Worm (Caenorhabditis elegans) whole organism, mixed stage, embryonic: Measurements from ENCODE around the gene tbb-2.

Source experiments
- M03D4.4 ChIP-seq: sonication (generic microtip); optimal IDR thresholded peaks from 2 replicates; lab custom pipeline; 2017; ENCODE audit warnings: mild to moderate bottlenecking, missing genetic modification characterization, missing compliant biosample characterization
- bed-3 ChIP-seq: fragments of 200-800 bp; sonication (Bioruptor generic); optimal IDR thresholded peaks from 3 replicates; lab custom pipeline; 2018; ENCODE audit warnings: mild to moderate bottlenecking, missing genetic modification characterization, moderate library complexity, missing compliant biosample characterization
- blmp-1 ChIP-seq: fragments of 150-350 bp; optimal IDR thresholded peaks from 2 replicates; lab custom pipeline; 2014; ENCODE audit warnings: missing biosample characterization, missing genetic modification characterization
- ceh-43 ChIP-seq: fragments of 200-800 bp; sonication (Bioruptor generic); optimal IDR thresholded peaks from 2 replicates; lab custom pipeline; 2018; ENCODE audit warnings: mild to moderate bottlenecking, missing genetic modification characterization, moderate library complexity, missing compliant biosample characterization
- ceh-83 ChIP-seq: fragments of 200-800 bp; sonication (Bioruptor generic); optimal IDR thresholded peaks from 2 replicates; lab custom pipeline; 2018; ENCODE audit warnings: mild to moderate bottlenecking, missing genetic modification characterization, missing compliant biosample characterization
- ces-1 ChIP-seq: fragments of 150-350 bp; optimal IDR thresholded peaks from 2 replicates; lab custom pipeline; 2014; ENCODE audit warnings: missing biosample characterization, missing genetic modification reagents, missing genetic modification characterization
- cnd-1 ChIP-seq: fragments of 200-800 bp; sonication (Bioruptor generic); optimal IDR thresholded peaks from 2 replicates; lab custom pipeline; 2018; ENCODE audit warnings: mild to moderate bottlenecking, missing genetic modification characterization, missing compliant biosample characterization
- drap-1 ChIP-seq: fragments of 200-800 bp; sonication (Bioruptor generic); optimal IDR thresholded peaks from 3 replicates; lab custom pipeline; 2018; ENCODE audit warnings: mild to moderate bottlenecking, missing genetic modification characterization, missing compliant biosample characterization
- elt-1 ChIP-seq: sonication (generic microtip); optimal IDR thresholded peaks from 2 replicates; lab custom pipeline; 2017; ENCODE audit warnings: missing genetic modification characterization, mild to moderate bottlenecking, missing compliant biosample characterization, antibody characterized with exemption, moderate library complexity, borderline replicate concordance; ENCODE audit not compliant: insufficient read depth
- elt-3 ChIP-seq: fragments of 150-350 bp; optimal IDR thresholded peaks from 2 replicates; lab custom pipeline; 2014; ENCODE audit warnings: missing biosample characterization, missing genetic modification characterization
- flh-1 ChIP-seq: fragments of 200-800 bp; sonication (Bioruptor generic); optimal IDR thresholded peaks from 2 replicates; lab custom pipeline; 2018; ENCODE audit warnings: mild to moderate bottlenecking, missing genetic modification characterization, moderate library complexity, missing compliant biosample characterization
- hlh-1 ChIP-seq: fragments of 150-350 bp; optimal IDR thresholded peaks from 2 replicates; lab custom pipeline; 2014; ENCODE audit warnings: missing biosample characterization, missing genetic modification reagents, missing genetic modification characterization
- lin-13 ChIP-seq: fragments of 150-350 bp; optimal IDR thresholded peaks from 2 replicates; lab custom pipeline; 2014; ENCODE audit warnings: missing biosample characterization, missing genetic modification characterization
- lin-32 ChIP-seq: fragments of 200-800 bp; sonication (Bioruptor generic); optimal IDR thresholded peaks from 2 replicates; lab custom pipeline; 2018; ENCODE audit warnings: mild to moderate bottlenecking, missing genetic modification characterization, missing compliant biosample characterization
- lsy-2 ChIP-seq: fragments of 150-350 bp; optimal IDR thresholded peaks from 2 replicates; lab custom pipeline; 2014; ENCODE audit warnings: missing biosample characterization, missing genetic modification characterization
- mab-5 ChIP-seq: fragments of 150-350 bp; optimal IDR thresholded peaks from 2 replicates; lab custom pipeline; 2014; ENCODE audit warnings: missing biosample characterization, missing genetic modification characterization
- mls-2 ChIP-seq: sonication (generic microtip); optimal IDR thresholded peaks from 2 replicates; lab custom pipeline; 2016; ENCODE audit warnings: mild to moderate bottlenecking, missing genetic modification characterization, moderate library complexity, missing compliant biosample characterization
- nhr-2 ChIP-seq: fragments of 150-350 bp; optimal IDR thresholded peaks from 2 replicates; lab custom pipeline; 2014; ENCODE audit warnings: missing biosample characterization, missing genetic modification characterization
- nhr-237 ChIP-seq: fragments of 150-350 bp; optimal IDR thresholded peaks from 2 replicates; lab custom pipeline; 2014; ENCODE audit warnings: missing biosample characterization, missing genetic modification characterization
- nhr-28 ChIP-seq: fragments of 150-350 bp; optimal IDR thresholded peaks from 2 replicates; lab custom pipeline; 2014; ENCODE audit warnings: missing biosample characterization, missing genetic modification characterization
- nhr-76 ChIP-seq: sonication (generic microtip); optimal IDR thresholded peaks from 2 replicates; lab custom pipeline; 2017; ENCODE audit warnings: missing biosample characterization, missing genetic modification characterization
- pha-4 ChIP-seq: fragments of 150-350 bp; optimal IDR thresholded peaks from 2 replicates; lab custom pipeline; 2018; ENCODE audit warnings: missing biosample characterization, missing genetic modification reagents, missing genetic modification characterization
- sem-2 ChIP-seq: fragments of 200-800 bp; sonication (Bioruptor generic); optimal IDR thresholded peaks from 2 replicates; lab custom pipeline; 2018; ENCODE audit warnings: mild to moderate bottlenecking, missing genetic modification characterization, missing compliant biosample characterization
- snpc-4 ChIP-seq: fragments of 150-350 bp; optimal IDR thresholded peaks from 2 replicates; lab custom pipeline; 2014; ENCODE audit warnings: missing biosample characterization, missing genetic modification characterization
- sptf-1 ChIP-seq: sonication (generic microtip); optimal IDR thresholded peaks from 2 replicates; lab custom pipeline; 2017; ENCODE audit warnings: mild to moderate bottlenecking, missing genetic modification characterization, moderate library complexity, missing compliant biosample characterization
- tbx-8 ChIP-seq: fragments of 200-800 bp; sonication (Bioruptor generic); optimal IDR thresholded peaks from 2 replicates; lab custom pipeline; 2018; ENCODE audit warnings: mild to moderate bottlenecking, missing genetic modification characterization, moderate library complexity, missing compliant biosample characterization
- unc-120 ChIP-seq: sonication (generic microtip); optimal IDR thresholded peaks from 2 replicates; lab custom pipeline; 2017; ENCODE audit warnings: missing genetic modification characterization, missing compliant biosample characterization; ENCODE audit not compliant: poor library complexity, severe bottlenecking
- unc-39 ChIP-seq: fragments of 150-350 bp; optimal IDR thresholded peaks from 2 replicates; lab custom pipeline; 2014; ENCODE audit warnings: missing biosample characterization, missing genetic modification characterization
- zip-8 ChIP-seq: fragments of 150-350 bp; optimal IDR thresholded peaks from 2 replicates; lab custom pipeline; 2014; ENCODE audit warnings: missing biosample characterization, missing genetic modification characterization
- ztf-11 ChIP-seq: fragments of 150-350 bp; optimal IDR thresholded peaks from 2 replicates; lab custom pipeline; 2014; ENCODE audit warnings: missing biosample characterization, missing genetic modification characterization

The tbb-2 gene

ce11 chrIII:3987759-3988158, 29.7 kb downstream of the tbb-2 start, which contains the start of gene C36E8.6:
C36E8.6 (plus strand) TSS chrIII:3988059.
- TF ChIP-seq unc-120 (no peak), nhr-2 (tag; lab: Kevin White, UChicago) (no peak), nhr-237 (tag; lab: Kevin White, UChicago) (no peak), cnd-1 (tag; lab: Kevin White, UChicago) (no peak), ces-1 (GFP tag; lab: Kevin White, UChicago) (no peak), zip-8 (tag; lab: Kevin White, UChicago) (no peak), flh-1 (GFP tag; lab: Kevin White, UChicago) (no peak), elt-3 (tag; lab: Kevin White, UChicago) (no peak), hlh-1 (no peak), mls-2 (tag; lab: Kevin White, UChicago) (no peak), snpc-4 (no peak), lin-13 (tag; lab: Kevin White, UChicago) (no peak), elt-1 (no peak), blmp-1 (tag; lab: Kevin White, UChicago) (no peak), sem-2 (GFP tag; lab: Kevin White, UChicago) (no peak), ceh-43 (GFP tag; lab: Kevin White, UChicago) (no peak), ztf-11 (no peak), M03D4.4 (tag; lab: Kevin White, UChicago) (no peak), sptf-1 (tag; lab: Kevin White, UChicago) (no peak), unc-39 (no peak)

ce11 chrIII:3986368-3986767, 31.1 kb downstream of the tbb-2 start, which contains the start of gene Y1A5A.1:
Y1A5A.1 (minus strand) TSS chrIII:3986661.
- TF ChIP-seq tbx-8 (GFP tag; lab: Kevin White, UChicago) (no peak), nhr-28 (tag; lab: Kevin White, UChicago) (no peak), lsy-2 (tag; lab: Kevin White, UChicago) (no peak), sem-2 (GFP tag; lab: Kevin White, UChicago) (no peak), bed-3 (GFP tag; lab: Kevin White, UChicago) (no peak), zip-8 (tag; lab: Kevin White, UChicago) (no peak), ceh-83 (GFP tag; lab: Kevin White, UChicago) (no peak), sptf-1 (tag; lab: Kevin White, UChicago) (no peak), ztf-11 (no peak), drap-1 (GFP tag; lab: Kevin White, UChicago) (no peak), mab-5 (tag; lab: Kevin White, UChicago) (no peak), nhr-76 (tag; lab: Kevin White, UChicago) (no peak)

- no peak for TF ChIP-seq cnd-1 (tag; lab: Kevin White, UChicago)
- TF ChIP-seq mls-2 (tag; lab: Kevin White, UChicago), result no peak
- TF ChIP-seq sem-2 (GFP tag; lab: Kevin White, UChicago), result no peak
- TF ChIP-seq unc-120, result peak; percentile 25
Measured at ce11 chrIII:3984049-3984484, 33.4 kb downstream of the tbb-2 start.

- TF ChIP-seq hlh-1 (no peak), lin-32 (no peak), pha-4 (tag; lab: Kevin White, UChicago) (no peak), blmp-1 (tag; lab: Kevin White, UChicago) (no peak), mls-2 (tag; lab: Kevin White, UChicago) (no peak), unc-39 (no peak), drap-1 (GFP tag; lab: Kevin White, UChicago) (no peak), tbx-8 (GFP tag; lab: Kevin White, UChicago) (no peak), M03D4.4 (tag; lab: Kevin White, UChicago) (no peak), nhr-76 (tag; lab: Kevin White, UChicago) (no peak)
Measured at ce11 chrIII:3979980-3980631, 37.3 kb downstream of the tbb-2 start.

- TF ChIP-seq zip-8 (tag; lab: Kevin White, UChicago), result no peak
- no peak for TF ChIP-seq tbx-8 (GFP tag; lab: Kevin White, UChicago)
- TF ChIP-seq ceh-43 (GFP tag; lab: Kevin White, UChicago), result no peak
- TF ChIP-seq nhr-28 (tag; lab: Kevin White, UChicago), result no peak
- no peak for TF ChIP-seq elt-3 (tag; lab: Kevin White, UChicago)
Measured at ce11 chrIII:3978438-3978837, 39.0 kb downstream of the tbb-2 start.
